Fruit fly (Drosophila melanogaster): ENCODE results near the gene Svil.

DNA sequence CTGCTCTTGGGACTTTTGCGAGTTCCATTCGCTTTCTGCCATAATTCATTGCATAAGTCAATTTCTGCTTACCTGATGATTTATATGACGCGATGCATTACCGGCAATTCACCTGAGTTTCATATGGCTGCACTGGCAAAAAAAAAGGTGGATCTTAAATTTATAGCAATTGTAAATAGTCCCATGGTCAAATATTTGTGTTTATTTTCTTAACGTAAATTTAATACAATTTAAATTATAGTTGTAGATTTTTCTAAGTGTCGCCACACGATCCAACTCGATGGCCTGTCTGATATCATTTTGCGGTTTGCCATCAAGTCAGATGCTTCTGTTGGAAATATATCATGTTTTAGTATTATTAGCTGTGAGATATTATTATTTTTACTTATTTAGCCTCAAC lies 104.0 kb downstream of the Svil start:
- TF ChIP-seq CG16779 (tag; optimal IDR thresholded peaks at IDR 0.05) (no peak), achi (GFP tag; optimal IDR thresholded peaks at IDR 0.05) (peak; percentile 44), CG6163 (GFP tag; IDR thresholded peaks at IDR 0.05) (peak; percentile 67; the same call in 2 of the 3 replicates), fkh (GFP tag; optimal IDR thresholded peaks at IDR 0.05) (no peak), spab (GFP tag; optimal IDR thresholded peaks at IDR 0.05) (peak; percentile 20), Ets21C (GFP tag; optimal IDR thresholded peaks at IDR 0.05) (no peak), Hr38 (GFP tag; optimal IDR thresholded peaks at IDR 0.05) (no peak)
